Fruit fly (Drosophila melanogaster) whole organism, prepupa: ENCODE data around the gene ort.

Source experiments
- CG11762 ChIP-seq: fragments of 200-800 bp; sonication (Bioruptor generic); optimal IDR thresholded peaks from 3 replicates; lab custom pipeline; 2016; ENCODE audit warnings: missing biosample characterization, missing genetic modification characterization; ENCODE audit not compliant: insufficient read depth
- CG32006 ChIP-seq: fragments of 200-800 bp; sonication (Bioruptor generic); optimal IDR thresholded peaks from 3 replicates; lab custom pipeline; 2017; ENCODE audit warnings: missing biosample characterization, mild to moderate bottlenecking, missing genetic modification characterization
- CG3919 ChIP-seq: fragments of 200-800 bp; sonication (Bioruptor generic); optimal IDR thresholded peaks from 3 replicates; lab custom pipeline; 2016; ENCODE audit warnings: missing biosample characterization, missing genetic modification characterization
- CG6163 ChIP-seq: fragments of 200-800 bp; sonication (Bioruptor generic); IDR thresholded peaks from 3 replicates; pipeline ENCODE4 v1.3.6; 2022; ENCODE audit warnings: missing biosample characterization, missing genetic modification characterization
- Lpt ChIP-seq: fragments of 200-800 bp; sonication (Bioruptor generic); optimal IDR thresholded peaks from 3 replicates; lab custom pipeline; 2016; ENCODE audit warnings: missing biosample characterization, missing genetic modification characterization
- Met ChIP-seq: fragments of 200-800 bp; sonication (Bioruptor generic); optimal IDR thresholded peaks from 3 replicates; lab custom pipeline; 2016; ENCODE audit warnings: missing biosample characterization, missing genetic modification characterization
- Sox102F ChIP-seq: fragments of 200-800 bp; sonication (Bioruptor generic); optimal IDR thresholded peaks from 2 replicates; lab custom pipeline; 2016; ENCODE audit warnings: missing biosample characterization, mild to moderate bottlenecking, missing genetic modification characterization

- TF ChIP-seq CG11762 (GFP tag; lab: Kevin White, UChicago) (no peak), CG32006 (GFP tag; lab: Kevin White, UChicago) (no peak), Sox102F (no peak), CG3919 (GFP tag; lab: Kevin White, UChicago) (no peak), CG6163 (peak; percentile 14; the same call in 1 of the 3 replicates), Lpt (no peak), Met (GFP tag; lab: Kevin White, UChicago) (no peak)
These were observed 38.6 kb upstream of the ort start for dm6 chr3R:19620953-19621352.
